Fruit fly (Drosophila melanogaster): ENCODE data around the gene Acyp.

Gene Acyp

dm6 chr2L:13878801-13879200, 33.1 kb upstream of the Acyp start:
- peak; percentile 20 for TF ChIP-seq cic (GFP tag; optimal IDR thresholded peaks at IDR 0.05)
- peak; percentile 85 for TF ChIP-seq kay (GFP tag; ENCODE audit: borderline replicate concordance)
- peak; percentile 17 for TF ChIP-seq CG7101 (tag; optimal IDR thresholded peaks at IDR 0.05)
- no peak for TF ChIP-seq Clk (GFP tag; optimal IDR thresholded peaks at IDR 0.05)
- TF ChIP-seq CG7045 (GFP tag; optimal IDR thresholded peaks at IDR 0.05), result no peak
- TF ChIP-seq bab1 (GFP tag; optimal IDR thresholded peaks at IDR 0.05), result peak; percentile 36
- TF ChIP-seq CG14711 (tag; optimal IDR thresholded peaks at IDR 0.05), result peak; percentile 15
- TF ChIP-seq Mnt (GFP tag; optimal IDR thresholded peaks at IDR 0.05), result peak; percentile 20
- no peak for TF ChIP-seq CG12768 (GFP tag; optimal IDR thresholded peaks at IDR 0.05)

- peak; percentile 30 for TF ChIP-seq cic (GFP tag; optimal IDR thresholded peaks at IDR 0.05)
- no peak for TF ChIP-seq CG11617 (GFP tag; optimal IDR thresholded peaks at IDR 0.05)
Observed at dm6 chr2L:13881387-13881902, 30.4 kb upstream of the Acyp start.

dm6 chr2L:13881939-13882338, 29.9 kb upstream of the Acyp start:
- TF ChIP-seq cic (GFP tag; optimal IDR thresholded peaks at IDR 0.05), result no peak
- TF ChIP-seq CG12768 (GFP tag; optimal IDR thresholded peaks at IDR 0.05), result no peak
- no peak for TF ChIP-seq Clk (GFP tag; optimal IDR thresholded peaks at IDR 0.05)
- no peak for TF ChIP-seq Mnt (GFP tag; optimal IDR thresholded peaks at IDR 0.05)
- TF ChIP-seq cnc (optimal IDR thresholded peaks at IDR 0.05), result no peak
- TF ChIP-seq CG7045 (GFP tag; optimal IDR thresholded peaks at IDR 0.05), result peak; percentile 30

- TF ChIP-seq Hr96 (GFP tag; optimal IDR thresholded peaks at IDR 0.05) (no peak), pad (GFP tag; optimal IDR thresholded peaks at IDR 0.05) (no peak), CG33017 (tag; optimal IDR thresholded peaks at IDR 0.05) (no peak), cic (GFP tag; optimal IDR thresholded peaks at IDR 0.05) (no peak), CG12768 (GFP tag; optimal IDR thresholded peaks at IDR 0.05) (no peak), bab1 (GFP tag; optimal IDR thresholded peaks at IDR 0.05) (no peak), CG7045 (GFP tag; optimal IDR thresholded peaks at IDR 0.05) (no peak), Crg-1 (GFP tag; optimal IDR thresholded peaks at IDR 0.05) (no peak), Clk (GFP tag; optimal IDR thresholded peaks at IDR 0.05) (no peak), cnc (optimal IDR thresholded peaks at IDR 0.05) (no peak), Mnt (GFP tag; optimal IDR thresholded peaks at IDR 0.05) (no peak), CG11617 (GFP tag; optimal IDR thresholded peaks at IDR 0.05) (no peak), CG1620 (GFP tag; optimal IDR thresholded peaks at IDR 0.05) (no peak), kay (GFP tag; ENCODE audit: borderline replicate concordance) (no peak), CG5204 (GFP tag; optimal IDR thresholded peaks at IDR 0.05) (no peak), CG14711 (tag; optimal IDR thresholded peaks at IDR 0.05) (no peak)
Observed at dm6 chr2L:13884063-13884656, 27.7 kb upstream of the Acyp start.

dm6 chr2L:13884678-13885303, 27.1 kb upstream of the Acyp start:
- TF ChIP-seq tj (GFP tag; optimal IDR thresholded peaks at IDR 0.05) (peak; percentile 1), CG7101 (tag; optimal IDR thresholded peaks at IDR 0.05) (no peak), cic (GFP tag; optimal IDR thresholded peaks at IDR 0.05) (no peak)

- TF ChIP-seq CG7101 (tag; optimal IDR thresholded peaks at IDR 0.05) (no peak), kay (GFP tag; ENCODE audit: borderline replicate concordance) (peak; percentile 87), cic (GFP tag; optimal IDR thresholded peaks at IDR 0.05) (peak; percentile 72), Mnt (GFP tag; optimal IDR thresholded peaks at IDR 0.05) (peak; percentile 2), CG12768 (GFP tag; optimal IDR thresholded peaks at IDR 0.05) (peak; percentile 26), CG7045 (GFP tag; optimal IDR thresholded peaks at IDR 0.05) (peak; percentile 8)
Observed at dm6 chr2L:13886326-13887073, 25.4 kb upstream of the Acyp start.

dm6 chr2L:13889934-13890333, 21.9 kb upstream of the Acyp start:
- TF ChIP-seq CG5204 (GFP tag; optimal IDR thresholded peaks at IDR 0.05) (no peak), CG14711 (tag; optimal IDR thresholded peaks at IDR 0.05) (no peak), pad (GFP tag; optimal IDR thresholded peaks at IDR 0.05) (no peak), cnc (optimal IDR thresholded peaks at IDR 0.05) (no peak), ovo (GFP tag; optimal IDR thresholded peaks at IDR 0.05) (no peak), kay (GFP tag; ENCODE audit: borderline replicate concordance) (no peak), toe (GFP tag; optimal IDR thresholded peaks at IDR 0.05) (no peak), CG12768 (GFP tag; optimal IDR thresholded peaks at IDR 0.05) (no peak), CG7045 (GFP tag; optimal IDR thresholded peaks at IDR 0.05) (no peak), Crg-1 (GFP tag; optimal IDR thresholded peaks at IDR 0.05) (no peak)

All from whole organism, adult.